Worm (Caenorhabditis elegans): ENCODE measurements around the gene srh-16.

Gene srh-16

ce11 chrV:12296794-12297193 is 5.1 kb downstream of the srh-16 start:
- TF ChIP-seq elt-4 (tag; optimal IDR thresholded peaks at IDR 0.05) (no peak), sdc-2 (tag; optimal IDR thresholded peaks at IDR 0.05) (no peak), ceh-24 (tag; optimal IDR thresholded peaks at IDR 0.05) (no peak), ceh-22 (tag; optimal IDR thresholded peaks at IDR 0.05) (no peak), hlh-15 (tag; optimal IDR thresholded peaks at IDR 0.05) (no peak), rnt-1 (tag; optimal IDR thresholded peaks at IDR 0.05) (peak; percentile 14)

ce11 chrV:12298184-12298583 is 6.5 kb downstream of the srh-16 start:
- TF ChIP-seq pros-1 (tag; optimal IDR thresholded peaks at IDR 0.05) (no peak), ceh-31 (tag; optimal IDR thresholded peaks at IDR 0.05) (no peak), ttx-3 (tag; optimal IDR thresholded peaks at IDR 0.05) (no peak), mec-3 (tag; optimal IDR thresholded peaks at IDR 0.05; ENCODE audit: borderline replicate concordance) (no peak), eyg-1 (tag; optimal IDR thresholded peaks at IDR 0.05) (no peak)

ce11 chrV:12299244-12299766 is 7.6 kb downstream of the srh-16 start:
- TF ChIP-seq ama-1 (optimal IDR thresholded peaks at IDR 0.05) (no peak), C38D4.7 (GFP tag; optimal IDR thresholded peaks at IDR 0.05) (no peak), pag-3 (tag; optimal IDR thresholded peaks at IDR 0.05; ENCODE audit: borderline replicate concordance) (no peak), che-1 (tag; optimal IDR thresholded peaks at IDR 0.05) (no peak)

ce11 chrV:12300166-12300565 is 8.5 kb downstream of the srh-16 start:
- TF ChIP-seq nfya-1 (tag; optimal IDR thresholded peaks at IDR 0.05): peak; percentile 55
- TF ChIP-seq dve-1 (tag; optimal IDR thresholded peaks at IDR 0.05): no peak
- TF ChIP-seq ets-4 (tag; optimal IDR thresholded peaks at IDR 0.05): no peak
- no peak for TF ChIP-seq che-1 (tag; optimal IDR thresholded peaks at IDR 0.05)
- peak; percentile 19 for TF ChIP-seq ceh-30 (tag; optimal IDR thresholded peaks at IDR 0.05)
- TF ChIP-seq lim-6 (tag; optimal IDR thresholded peaks at IDR 0.05): no peak
- TF ChIP-seq pax-1 (tag; optimal IDR thresholded peaks at IDR 0.05): no peak
- peak; percentile 23 for TF ChIP-seq elt-2 (tag; optimal IDR thresholded peaks at IDR 0.05)
- no peak for TF ChIP-seq ceh-22 (tag; optimal IDR thresholded peaks at IDR 0.05)
- TF ChIP-seq ref-2 (tag; optimal IDR thresholded peaks at IDR 0.05): no peak
- no peak for TF ChIP-seq dmd-4 (tag; optimal IDR thresholded peaks at IDR 0.05; ENCODE audit: borderline replicate concordance)
- TF ChIP-seq K02D7.2 (tag; optimal IDR thresholded peaks at IDR 0.05): no peak
- TF ChIP-seq nhr-232 (tag; optimal IDR thresholded peaks at IDR 0.05): no peak
- no peak for TF ChIP-seq ama-1 (optimal IDR thresholded peaks at IDR 0.05)
- TF ChIP-seq hlh-30 (tag; optimal IDR thresholded peaks at IDR 0.05; ENCODE audit: insufficient read depth): peak; percentile 68
- TF ChIP-seq F13H6.1 (tag; optimal IDR thresholded peaks at IDR 0.05): no peak

ce11 chrV:12300780-12301460 is 9.3 kb downstream of the srh-16 start:
- TF ChIP-seq ceh-18 (tag; optimal IDR thresholded peaks at IDR 0.05) (no peak), odd-2 (tag; optimal IDR thresholded peaks at IDR 0.05) (no peak), ceh-34 (tag; optimal IDR thresholded peaks at IDR 0.05) (no peak), syd-9 (tag; optimal IDR thresholded peaks at IDR 0.05) (no peak), ceh-14 (tag; optimal IDR thresholded peaks at IDR 0.05) (no peak), dmd-4 (tag; optimal IDR thresholded peaks at IDR 0.05; ENCODE audit: borderline replicate concordance) (no peak), F13H6.1 (tag; optimal IDR thresholded peaks at IDR 0.05) (no peak), che-1 (tag; optimal IDR thresholded peaks at IDR 0.05) (no peak), unc-86 (tag; optimal IDR thresholded peaks at IDR 0.05) (no peak), sdc-2 (tag; optimal IDR thresholded peaks at IDR 0.05) (no peak), ceh-48 (tag; optimal IDR thresholded peaks at IDR 0.05) (no peak), lim-6 (tag; optimal IDR thresholded peaks at IDR 0.05) (no peak), pha-2 (tag; optimal IDR thresholded peaks at IDR 0.05) (no peak), hlh-6 (tag; optimal IDR thresholded peaks at IDR 0.05) (no peak)

All from whole organism, late embryonic.